Worm (Caenorhabditis elegans): ENCODE measurements around the gene C10A4.2.
"Not testable (repeated sequence)": the region's sequence is repeated elsewhere in the genome, so short reads cannot be mapped to it uniquely, and the experiment has no call there.

DNA sequence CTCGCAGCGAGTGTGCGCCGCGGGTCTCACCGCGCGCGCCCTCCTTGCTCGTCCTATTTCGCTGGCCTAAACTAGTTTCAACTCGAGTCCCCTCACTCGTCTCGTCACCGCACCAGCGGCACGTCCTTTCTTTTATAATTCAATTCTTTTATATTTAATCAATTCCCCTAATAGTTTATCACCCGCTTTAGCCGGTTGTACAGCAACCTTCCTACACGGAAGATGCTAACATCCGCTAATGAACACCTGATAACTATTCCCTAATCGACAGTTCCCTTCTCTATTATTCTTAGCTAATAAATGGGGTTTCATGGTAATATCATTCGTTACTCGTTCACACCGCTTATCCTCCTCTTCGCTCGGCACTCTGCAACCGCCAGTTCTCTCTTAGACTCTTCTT is 44.8 kb upstream of the C10A4.2 start, which contains the start of gene C56G3.2:
- not testable (repeated sequence) for TF ChIP-seq snpc-1.3 (tag; optimal IDR thresholded peaks at IDR 0.05; ENCODE audit: insufficient read depth); mxl-1 (tag; optimal IDR thresholded peaks at IDR 0.05); tlf-1 (GFP tag; optimal IDR thresholded peaks at IDR 0.05); pha-4 (tag; optimal IDR thresholded peaks at IDR 0.05); him-1 (tag; optimal IDR thresholded peaks at IDR 0.05); C17E4.6 (GFP tag; IDR thresholded peaks at IDR 0.05); F57C9.4 (tag; optimal IDR thresholded peaks at IDR 0.05); ekl-4 (GFP tag; IDR thresholded peaks at IDR 0.05); lir-1 (GFP tag; conservative IDR thresholded peaks at IDR 0.05); Y79H2A.3 (GFP tag; conservative IDR thresholded peaks at IDR 0.05); nhr-27 (tag; optimal IDR thresholded peaks at IDR 0.05); dpl-1 (GFP tag; optimal IDR thresholded peaks at IDR 0.05); lin-40 (tag; optimal IDR thresholded peaks at IDR 0.05)
